Worm (Caenorhabditis elegans): Measurements from ENCODE around the gene C18A11.4.

Gene C18A11.4

DNA sequence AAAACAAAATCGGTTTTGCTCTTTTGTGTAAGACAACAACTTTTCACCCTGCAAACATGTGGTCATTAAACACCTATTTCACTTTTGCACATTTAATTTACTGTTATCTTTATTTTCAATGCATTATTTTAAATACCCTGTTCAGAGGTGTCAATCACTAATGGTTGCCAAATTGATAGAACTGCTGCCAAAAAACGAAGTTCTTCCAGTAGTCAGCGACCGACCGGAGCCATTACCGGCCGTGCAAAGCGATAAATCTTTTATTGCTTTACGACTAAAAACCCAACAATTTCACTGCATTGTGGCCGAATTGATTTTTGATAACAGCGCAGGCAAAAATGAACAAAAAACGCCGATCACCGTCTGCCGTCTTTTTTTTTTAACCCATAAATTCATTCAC is 29.2 kb downstream of the C18A11.4 start:
- no peak for TF ChIP-seq lim-6 (tag; optimal IDR thresholded peaks at IDR 0.05)

DNA sequence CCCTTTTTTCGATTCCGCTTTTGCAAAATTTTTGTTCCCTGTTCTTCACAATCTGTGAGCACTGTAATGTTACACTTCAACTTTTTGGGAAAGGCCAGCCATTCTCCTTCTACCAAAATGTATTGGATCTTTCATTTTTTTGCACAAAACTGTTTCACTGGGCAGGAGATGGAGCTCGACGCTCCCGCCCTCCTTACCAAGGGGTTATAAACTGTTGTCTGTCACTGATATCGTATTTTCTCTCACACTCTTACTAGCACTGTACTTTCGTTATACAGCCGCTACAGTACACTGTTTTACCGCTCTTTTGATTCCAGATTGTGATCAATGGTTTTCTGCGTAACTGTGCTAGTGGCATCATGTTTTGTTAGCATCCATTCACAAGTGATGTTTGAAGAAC is 32.4 kb downstream of the C18A11.4 start, which contains the start of gene C46F2.1:
Gene C46F2.1 (plus strand): TSS at position 301 of the 400 bp plus-strand sequence.
- TF ChIP-seq che-1 (tag; optimal IDR thresholded peaks at IDR 0.05) (no peak), fkh-10 (GFP tag; optimal IDR thresholded peaks at IDR 0.05) (no peak), ceh-6 (GFP tag; optimal IDR thresholded peaks at IDR 0.05) (no peak), hlh-15 (tag; optimal IDR thresholded peaks at IDR 0.05) (no peak), tbx-7 (tag; optimal IDR thresholded peaks at IDR 0.05) (no peak), K02D7.2 (tag; optimal IDR thresholded peaks at IDR 0.05) (no peak), K09A11.1 (tag; optimal IDR thresholded peaks at IDR 0.05; ENCODE audit: insufficient read depth) (no peak), lin-11 (tag; optimal IDR thresholded peaks at IDR 0.05) (no peak), pros-1 (tag; optimal IDR thresholded peaks at IDR 0.05) (no peak), ceh-18 (tag; optimal IDR thresholded peaks at IDR 0.05) (no peak), nfya-1 (tag; optimal IDR thresholded peaks at IDR 0.05) (no peak), F13H6.1 (tag; optimal IDR thresholded peaks at IDR 0.05) (no peak), hlh-8 (tag; optimal IDR thresholded peaks at IDR 0.05) (no peak), ztf-16 (tag; optimal IDR thresholded peaks at IDR 0.05) (no peak)

DNA sequence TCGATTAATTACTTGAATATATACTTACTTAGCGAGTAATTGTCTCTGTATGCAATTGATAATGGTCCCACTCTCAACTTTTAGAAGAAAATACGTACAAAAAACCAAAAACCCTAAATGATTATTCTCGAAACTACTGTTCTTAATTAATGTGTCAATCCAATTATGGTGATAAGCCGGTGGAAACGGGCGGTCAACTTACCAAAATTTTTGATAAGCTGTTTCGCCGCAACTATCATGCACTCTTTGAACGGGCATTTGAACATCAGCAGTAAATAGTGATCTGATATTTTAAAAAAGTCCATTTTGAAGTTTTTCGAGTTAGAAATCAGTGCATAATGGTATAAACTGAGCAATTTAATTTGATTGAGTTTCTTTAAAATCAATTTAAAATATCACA is 33.1 kb downstream of the C18A11.4 start:
- TF ChIP-seq ttx-3 (tag; optimal IDR thresholded peaks at IDR 0.05) (no peak), tbx-7 (tag; optimal IDR thresholded peaks at IDR 0.05) (no peak), tbx-2 (tag; optimal IDR thresholded peaks at IDR 0.05) (no peak)

DNA sequence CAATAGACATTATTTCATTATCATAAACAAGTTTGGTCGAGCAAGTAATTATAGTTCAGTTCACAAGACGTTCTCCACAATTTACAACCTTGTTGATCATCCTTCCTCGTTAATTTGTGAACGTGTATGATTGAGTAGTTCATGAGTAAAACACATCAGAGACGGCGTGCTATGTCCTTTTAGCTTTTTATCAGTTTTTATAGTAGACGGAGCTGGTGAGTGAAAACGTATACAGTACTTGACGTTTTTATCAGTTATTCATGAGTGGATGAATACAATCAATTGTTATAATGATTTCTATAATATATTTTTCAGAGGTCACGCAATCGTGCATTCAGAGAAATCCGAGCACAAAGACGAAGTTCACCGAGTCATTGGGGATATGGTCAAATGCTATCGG is 33.6 kb downstream of the C18A11.4 start:
- TF ChIP-seq lim-6 (tag; optimal IDR thresholded peaks at IDR 0.05) (no peak), ceh-30 (tag; optimal IDR thresholded peaks at IDR 0.05) (no peak), ceh-14 (tag; optimal IDR thresholded peaks at IDR 0.05) (no peak), unc-86 (tag; optimal IDR thresholded peaks at IDR 0.05) (no peak)

DNA sequence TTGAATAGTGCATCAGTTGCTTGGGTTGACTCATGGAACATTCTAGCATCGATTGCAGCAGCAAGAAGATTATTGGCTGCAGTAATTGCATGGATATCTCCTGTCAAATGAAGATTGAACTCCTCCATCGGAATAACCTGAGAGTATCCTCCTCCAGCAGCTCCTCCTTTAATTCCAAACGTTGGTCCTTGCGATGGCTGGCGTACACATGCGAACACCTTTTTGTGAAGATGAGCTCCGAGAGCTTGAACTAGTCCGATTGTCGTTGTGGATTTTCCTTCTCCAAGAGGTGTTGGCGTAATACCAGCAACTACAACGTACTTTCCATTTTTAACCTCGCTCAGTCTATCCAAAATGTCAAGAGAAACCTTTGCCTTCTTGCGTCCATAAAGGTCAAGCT is 37.4 kb downstream of the C18A11.4 start:
- TF ChIP-seq npax-4 (tag; optimal IDR thresholded peaks at IDR 0.05) (no peak), nhr-11 (tag; optimal IDR thresholded peaks at IDR 0.05) (no peak), ceh-22 (tag; optimal IDR thresholded peaks at IDR 0.05) (no peak), tbx-2 (tag; optimal IDR thresholded peaks at IDR 0.05) (no peak), K09A11.1 (tag; optimal IDR thresholded peaks at IDR 0.05; ENCODE audit: insufficient read depth) (no peak), ttx-3 (tag; optimal IDR thresholded peaks at IDR 0.05) (no peak), ceh-2 (tag; optimal IDR thresholded peaks at IDR 0.05) (no peak), ets-4 (tag; optimal IDR thresholded peaks at IDR 0.05) (no peak), unc-86 (tag; optimal IDR thresholded peaks at IDR 0.05) (no peak), elt-4 (tag; optimal IDR thresholded peaks at IDR 0.05) (no peak), elt-2 (tag; optimal IDR thresholded peaks at IDR 0.05) (no peak), gmeb-2 (tag; optimal IDR thresholded peaks at IDR 0.05) (no peak), hlh-13 (GFP tag; optimal IDR thresholded peaks at IDR 0.05) (no peak)

DNA sequence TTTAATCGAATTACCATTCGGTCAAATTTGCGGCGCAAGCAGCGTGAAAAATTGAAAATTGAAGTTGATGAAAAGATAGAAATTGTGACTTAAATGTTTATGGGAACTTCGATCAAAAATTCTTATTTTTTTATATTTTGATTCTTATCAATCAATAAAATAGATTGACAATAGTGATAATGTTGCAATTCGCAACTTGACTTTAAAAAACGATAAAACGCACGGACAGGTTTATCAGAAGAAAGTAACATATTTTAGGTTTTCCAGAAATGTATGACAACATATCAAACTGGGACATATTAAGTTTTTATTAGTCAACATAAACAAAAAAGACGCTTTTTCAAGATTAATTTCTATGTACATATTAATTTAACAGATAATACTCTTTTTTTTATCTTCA is 38.0 kb downstream of the C18A11.4 start:
- TF ChIP-seq Y22D7AL.16 (tag; optimal IDR thresholded peaks at IDR 0.05) (no peak), mec-3 (tag; optimal IDR thresholded peaks at IDR 0.05; ENCODE audit: borderline replicate concordance) (no peak), ceh-6 (GFP tag; optimal IDR thresholded peaks at IDR 0.05) (no peak), pha-4 (tag; optimal IDR thresholded peaks at IDR 0.05) (no peak), dmd-4 (tag; optimal IDR thresholded peaks at IDR 0.05; ENCODE audit: borderline replicate concordance) (no peak)
